Fruit fly (Drosophila melanogaster) whole organism, wandering third instar larva: ENCODE data around the gene CG11560.

Source experiments
- Hr78 ChIP-seq: fragments of >200 bp; optimal IDR thresholded peaks from 2 replicates; lab custom pipeline; 2017; ENCODE audit warnings: missing biosample characterization, missing genetic modification characterization
- Sp1 ChIP-seq: fragments of 200-800 bp; sonication (Bioruptor generic); optimal IDR thresholded peaks from 3 replicates; lab custom pipeline; 2019; ENCODE audit warnings: missing biosample characterization, mild to moderate bottlenecking, missing genetic modification characterization, moderate library complexity

dm6 chr3L:12163693-12164092, 43.9 kb downstream of the CG11560 start, which contains the start of gene CG9760:
- TF ChIP-seq Sp1 (GFP tag; lab: Kevin White, UChicago) (no peak), Hr78 (GFP tag; lab: Kevin White, UChicago) (no peak)
